Fruit fly (Drosophila melanogaster) Kc167 (cell line): ENCODE results near the gene Svil.

Experiments
- Myc ChIP-seq: fragments of >200 bp; optimal IDR thresholded peaks from 2 replicates; lab custom pipeline; 2017; ENCODE audit warnings: missing external identifiers
- Sin3A ChIP-seq: fragments of >200 bp; optimal IDR thresholded peaks from 2 replicates; lab custom pipeline; 2018; ENCODE audit warnings: missing external identifiers
- h ChIP-seq: fragments of >200 bp; optimal IDR thresholded peaks from 3 replicates; lab custom pipeline; 2018; ENCODE audit warnings: missing external identifiers
- insv ChIP-seq: fragments of >200 bp; optimal IDR thresholded peaks from 3 replicates; lab custom pipeline; 2018; ENCODE audit warnings: missing external identifiers
- psq ChIP-seq: fragments of >200 bp; optimal IDR thresholded peaks from 2 replicates; lab custom pipeline; 2017; ENCODE audit warnings: missing external identifiers
- ttk ChIP-seq: sonication (Bioruptor generic); optimal IDR thresholded peaks from 2 replicates; lab custom pipeline; 2017; ENCODE audit warnings: missing external identifiers

Gene Svil

DNA sequence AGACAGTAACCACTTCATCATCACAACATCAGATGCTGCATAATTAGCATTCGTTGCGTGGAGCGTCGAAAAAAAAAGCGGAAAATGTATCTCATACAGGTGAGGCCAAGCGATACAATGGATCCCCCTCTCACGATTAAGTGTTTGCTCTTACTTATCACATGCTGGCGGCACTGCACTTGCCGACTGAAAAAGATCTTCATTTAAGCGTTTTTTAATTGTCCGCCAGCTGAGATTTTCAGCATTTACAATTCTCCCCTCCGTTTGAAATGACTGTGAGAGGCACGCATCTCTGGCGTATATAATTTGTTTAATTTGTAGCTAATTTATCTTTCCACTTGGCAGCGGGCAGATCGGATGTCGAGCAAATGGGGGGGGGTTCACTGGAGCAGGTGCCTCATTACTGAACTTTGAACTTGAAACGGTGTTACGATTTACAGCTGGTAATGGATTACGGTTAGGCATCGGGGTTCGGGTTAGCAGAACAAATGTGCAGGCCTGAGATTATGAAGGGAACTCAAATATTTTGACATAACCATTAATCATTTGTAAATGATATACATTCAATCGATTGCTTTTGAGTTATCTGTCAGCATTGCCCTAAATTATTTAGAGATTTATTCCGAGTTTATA is 11.3 kb downstream of the Svil start, which contains the start of gene Mzt1:
TSS of gene Mzt1 (plus strand) at position 583 of the 633 bp plus-strand sequence.
- TF ChIP-seq insv (lab: Kevin White, UChicago) = no peak

DNA sequence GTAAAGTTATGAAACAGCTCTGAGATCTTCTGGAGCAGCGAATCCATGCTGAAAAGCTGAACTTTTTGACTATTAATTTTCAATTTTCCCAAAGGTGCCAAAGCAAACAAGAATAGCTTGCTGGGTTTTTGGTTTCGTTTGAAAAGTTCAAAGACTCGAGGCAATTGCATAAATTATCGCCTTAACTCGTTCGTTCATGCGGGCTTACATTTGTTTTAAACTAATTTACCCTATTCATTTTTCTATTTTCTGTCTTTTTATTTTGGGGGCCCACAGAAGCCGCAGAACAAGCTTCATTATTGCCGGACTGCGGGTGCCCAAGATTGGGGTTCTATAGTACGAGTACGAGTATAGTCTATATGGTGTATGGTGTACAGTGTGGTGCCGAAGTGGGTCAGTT is 13.4 kb downstream of the Svil start, which contains the start of the genes CG32298 and CG32299:
TSS of gene CG32298 (minus strand) at position 101 of the 400 bp plus-strand sequence.
TSS of gene CG32299 (minus strand) at position 101 of the 400 bp plus-strand sequence.
- TF ChIP-seq ttk (lab: Kevin White, UChicago) (no peak), Myc (lab: Kevin White, UChicago) (no peak)

- TF ChIP-seq Myc (lab: Kevin White, UChicago) (no peak), insv (lab: Kevin White, UChicago) (no peak), psq (no peak), ttk (lab: Kevin White, UChicago) (no peak), Sin3A (lab: Kevin White, UChicago) (no peak), h (lab: Kevin White, UChicago) (no peak)
Observed at dm6 chr3L:2392745-2393435, 15.4 kb downstream of the Svil start.

DNA sequence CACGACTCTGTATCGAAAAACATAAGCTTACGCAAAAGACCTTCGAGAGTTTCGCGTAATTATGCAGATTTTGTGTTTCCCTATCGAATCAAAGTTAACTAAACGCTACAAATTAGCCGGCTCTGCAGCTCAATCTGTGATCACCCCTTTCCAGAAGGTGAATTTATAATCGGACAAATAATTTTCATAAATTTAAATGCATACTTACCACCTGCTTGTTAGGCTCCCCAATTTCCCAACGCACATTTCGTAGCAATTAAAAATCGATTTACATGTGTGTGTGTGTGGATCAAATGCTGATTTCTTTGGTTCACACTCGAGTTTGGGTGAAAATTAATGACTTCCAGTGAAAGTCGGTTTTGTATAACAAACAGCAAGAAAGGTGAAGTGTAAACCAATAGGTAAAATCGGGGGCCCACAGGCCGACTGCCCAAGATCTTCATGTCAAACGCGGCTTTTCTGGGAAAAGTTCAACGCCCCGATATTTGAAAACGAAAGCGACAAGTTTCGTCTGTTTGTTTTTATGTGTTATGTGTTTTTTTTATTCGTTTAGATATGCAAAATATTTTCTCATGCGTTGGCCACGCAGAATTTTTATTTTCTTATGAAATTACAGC is 20.2 kb downstream of the Svil start:
- TF ChIP-seq h (lab: Kevin White, UChicago) = no peak
- no peak for TF ChIP-seq psq
- TF ChIP-seq insv (lab: Kevin White, UChicago) = no peak
- TF ChIP-seq Myc (lab: Kevin White, UChicago) = no peak
- no peak for TF ChIP-seq Sin3A (lab: Kevin White, UChicago)
- no peak for TF ChIP-seq ttk (lab: Kevin White, UChicago)

DNA sequence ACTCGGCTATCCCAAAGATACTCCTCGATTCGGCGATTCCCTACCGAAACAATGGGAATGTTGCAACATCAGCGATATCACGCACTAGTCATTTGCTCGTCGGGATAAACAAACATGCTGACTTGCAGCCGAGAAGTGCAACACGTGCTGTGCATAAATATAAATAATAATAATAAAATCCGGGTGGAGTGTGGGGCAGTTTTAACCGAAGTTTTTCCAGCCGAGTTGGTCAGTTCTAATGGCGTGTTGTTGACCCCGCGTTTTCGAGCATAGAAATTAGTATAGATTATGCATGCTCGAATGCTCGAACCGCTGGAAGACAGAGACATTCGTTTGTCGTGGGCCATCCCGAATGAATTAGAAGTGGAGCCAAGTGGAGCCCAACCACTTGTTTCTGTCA is 21.2 kb downstream of the Svil start:
- TF ChIP-seq h (lab: Kevin White, UChicago) (no peak), Sin3A (lab: Kevin White, UChicago) (no peak), psq (no peak), ttk (lab: Kevin White, UChicago) (no peak), Myc (lab: Kevin White, UChicago) (no peak), insv (lab: Kevin White, UChicago) (no peak)

DNA sequence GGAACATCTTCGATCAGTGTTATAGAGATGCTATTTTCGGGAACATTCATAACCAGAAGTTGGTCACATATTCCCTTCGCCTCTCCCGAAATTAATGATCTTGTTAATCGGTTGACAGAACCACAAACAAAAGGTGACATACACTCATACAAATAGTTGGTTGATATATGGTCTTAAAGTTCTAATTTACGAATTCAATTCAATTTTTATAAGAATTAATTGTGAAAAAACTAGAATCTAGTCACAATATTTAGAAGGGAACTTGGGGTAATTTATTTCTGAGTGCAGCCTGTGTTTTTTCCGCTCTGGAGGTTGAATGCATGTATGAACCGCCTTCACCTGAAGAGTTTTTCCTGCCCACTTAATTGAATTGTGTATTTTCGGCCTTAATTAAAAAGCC is 22.3 kb downstream of the Svil start:
- no peak for TF ChIP-seq h (lab: Kevin White, UChicago)
- no peak for TF ChIP-seq ttk (lab: Kevin White, UChicago)
- no peak for TF ChIP-seq Sin3A (lab: Kevin White, UChicago)
- TF ChIP-seq Myc (lab: Kevin White, UChicago) = no peak
- no peak for TF ChIP-seq psq
- TF ChIP-seq insv (lab: Kevin White, UChicago) = no peak

DNA sequence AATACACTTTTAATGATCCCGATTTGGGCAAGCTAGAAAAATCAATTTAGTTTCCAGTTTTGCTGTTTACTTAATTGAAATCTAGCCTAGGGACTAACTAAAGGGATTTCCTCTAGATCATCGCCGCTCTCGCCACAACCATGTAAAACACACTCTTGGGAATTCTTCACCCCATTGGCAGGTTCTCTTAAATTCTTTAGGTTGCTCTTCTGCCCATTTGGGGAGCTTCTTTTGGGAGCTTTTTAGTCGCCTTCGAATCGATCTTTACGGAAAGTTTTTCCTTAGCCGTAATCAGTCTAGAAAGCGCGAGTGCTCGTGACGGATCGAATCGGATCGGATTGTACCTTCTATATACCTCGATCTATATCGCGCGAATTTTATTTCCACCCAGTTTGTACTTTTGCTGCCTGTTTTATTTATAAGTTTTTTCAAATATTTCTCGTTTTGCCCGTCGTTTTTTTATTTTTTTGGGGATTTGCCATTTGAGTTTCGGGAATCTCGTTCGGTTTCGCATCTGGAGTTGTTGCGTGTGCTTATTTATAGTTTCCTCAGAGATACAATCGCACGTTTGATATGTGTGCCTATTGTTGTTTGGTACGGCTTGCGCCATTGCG is 22.9 kb downstream of the Svil start:
- TF ChIP-seq Sin3A (lab: Kevin White, UChicago) (no peak), insv (lab: Kevin White, UChicago) (no peak), Myc (lab: Kevin White, UChicago) (no peak), psq (no peak), ttk (lab: Kevin White, UChicago) (no peak), h (lab: Kevin White, UChicago) (no peak)

DNA sequence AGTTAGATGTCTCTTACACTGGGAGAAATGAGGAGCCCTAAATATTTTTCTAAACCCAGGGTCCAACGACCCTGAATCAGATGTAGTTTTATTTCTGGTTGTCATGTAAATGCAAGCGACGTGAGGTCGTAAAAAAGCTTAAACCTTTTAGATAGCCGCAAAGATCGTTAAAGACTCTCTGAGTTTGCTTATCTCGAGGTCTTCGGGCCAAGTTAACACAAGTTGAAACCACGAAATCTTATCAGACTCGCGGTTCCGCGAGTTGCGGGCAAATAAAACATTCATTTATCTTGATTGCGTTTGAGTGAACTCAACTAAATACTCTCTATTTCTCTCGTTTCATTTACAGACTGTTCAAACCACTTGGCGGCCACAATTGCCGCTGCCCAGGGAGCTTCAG is 24.8 kb downstream of the Svil start:
- TF ChIP-seq psq (no peak), Myc (lab: Kevin White, UChicago) (no peak), Sin3A (lab: Kevin White, UChicago) (no peak), ttk (lab: Kevin White, UChicago) (no peak), insv (lab: Kevin White, UChicago) (no peak), h (lab: Kevin White, UChicago) (no peak)

- TF ChIP-seq Myc (lab: Kevin White, UChicago) (no peak), psq (no peak)
Observed at dm6 chr3L:2407271-2407670, 29.8 kb downstream of the Svil start.

DNA sequence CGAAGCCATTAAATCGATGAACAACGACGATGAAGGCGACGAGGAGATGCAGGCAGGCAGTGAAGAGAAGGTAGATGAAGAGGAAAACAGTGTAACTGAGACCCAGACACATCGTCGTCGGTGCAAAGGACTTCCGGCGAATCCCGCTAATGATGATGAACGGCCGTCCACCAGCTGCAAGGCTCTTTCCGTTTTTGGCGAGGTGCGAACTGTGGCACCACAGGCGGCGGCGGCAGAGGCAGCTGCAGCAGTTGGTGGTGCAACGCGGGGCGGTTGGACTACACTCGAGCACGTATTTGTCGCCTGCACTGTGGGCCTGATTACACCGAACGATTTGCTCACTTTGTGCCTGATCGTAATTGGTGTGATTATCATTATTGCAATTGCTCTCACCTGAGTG is 30.5 kb downstream of the Svil start:
- TF ChIP-seq psq = no peak
- no peak for TF ChIP-seq h (lab: Kevin White, UChicago)
- TF ChIP-seq Sin3A (lab: Kevin White, UChicago) = no peak
- TF ChIP-seq Myc (lab: Kevin White, UChicago) = no peak
- TF ChIP-seq insv (lab: Kevin White, UChicago) = no peak
- no peak for TF ChIP-seq ttk (lab: Kevin White, UChicago)

DNA sequence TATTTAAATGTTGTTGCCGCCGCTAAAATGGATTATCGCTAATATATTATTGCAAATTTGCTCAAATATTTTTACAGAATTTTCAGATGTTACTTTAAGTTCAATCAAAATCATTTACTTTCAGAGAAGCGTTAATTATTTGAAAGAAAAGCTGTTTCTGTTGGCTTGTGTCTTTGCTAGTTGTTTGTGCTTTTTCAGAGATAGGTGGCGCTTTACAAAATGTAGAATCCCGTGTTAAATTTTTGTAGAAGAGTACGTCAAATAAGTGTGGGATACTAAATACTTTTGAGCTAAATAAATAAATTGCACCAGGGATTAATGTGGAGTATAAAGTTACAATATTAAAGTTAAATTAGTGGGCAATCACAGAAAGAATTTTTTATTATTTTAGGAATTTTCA is 31.8 kb downstream of the Svil start:
- TF ChIP-seq ttk (lab: Kevin White, UChicago) = no peak
- no peak for TF ChIP-seq h (lab: Kevin White, UChicago)
- TF ChIP-seq Myc (lab: Kevin White, UChicago) = no peak
- no peak for TF ChIP-seq insv (lab: Kevin White, UChicago)
- no peak for TF ChIP-seq psq
- TF ChIP-seq Sin3A (lab: Kevin White, UChicago) = no peak

dm6 chr3L:2410869-2411268 is 33.4 kb downstream of the Svil start:
- TF ChIP-seq Sin3A (lab: Kevin White, UChicago) (no peak), psq (no peak), Myc (lab: Kevin White, UChicago) (no peak), ttk (lab: Kevin White, UChicago) (no peak), h (lab: Kevin White, UChicago) (no peak), insv (lab: Kevin White, UChicago) (no peak)
